Worm (Caenorhabditis elegans): ENCODE measurements around the gene Y37D8A.5.

DNA sequence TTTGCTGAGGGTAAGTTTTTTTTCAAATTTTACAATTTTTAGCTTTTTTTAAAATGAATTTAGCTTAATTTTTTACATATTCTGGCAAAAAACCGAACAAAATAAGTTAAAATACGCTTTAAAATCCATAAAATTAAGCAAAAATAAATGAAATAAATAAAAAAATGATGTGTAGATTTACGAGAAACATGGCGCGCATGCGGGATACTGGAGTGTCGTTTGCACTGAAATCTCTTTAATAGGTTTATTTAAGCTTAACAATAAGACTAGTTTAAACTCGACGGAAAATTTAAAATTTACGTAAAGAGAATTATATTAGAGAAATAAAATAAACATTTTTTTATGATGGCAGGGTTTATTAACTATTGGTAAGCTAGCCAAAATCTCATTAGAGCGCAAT, 34.0 kb downstream of the Y37D8A.5 start:
- TF ChIP-seq F13H6.1 (tag; optimal IDR thresholded peaks at IDR 0.05) (no peak), C38D4.7 (GFP tag; optimal IDR thresholded peaks at IDR 0.05) (no peak), mec-3 (tag; optimal IDR thresholded peaks at IDR 0.05; ENCODE audit: borderline replicate concordance) (no peak), nfya-1 (tag; optimal IDR thresholded peaks at IDR 0.05) (no peak), ceh-19 (GFP tag; optimal IDR thresholded peaks at IDR 0.05) (no peak), pqm-1 (tag; optimal IDR thresholded peaks at IDR 0.05) (no peak), hlh-15 (tag; optimal IDR thresholded peaks at IDR 0.05) (no peak), unc-42 (tag; optimal IDR thresholded peaks at IDR 0.05) (peak; percentile 55), hlh-30 (tag; optimal IDR thresholded peaks at IDR 0.05; ENCODE audit: insufficient read depth) (no peak), pag-3 (tag; optimal IDR thresholded peaks at IDR 0.05; ENCODE audit: borderline replicate concordance) (no peak)

Data from whole organism, late embryonic.